Worm (Caenorhabditis elegans) whole organism, midembryonic: ENCODE measurements around the gene Y43C5A.4.

ENCODE experiments used
- T22C8.4 ChIP-seq: fragments of 200-800 bp; sonication (Bioruptor generic); IDR thresholded peaks from 2 replicates; pipeline ENCODE4 v1.3.6; 2022; ENCODE audit warnings: missing genetic modification characterization, missing compliant biosample characterization
- cog-1 ChIP-seq: sonication (generic microtip); optimal IDR thresholded peaks from 2 replicates; lab custom pipeline; 2016; ENCODE audit warnings: missing genetic modification characterization, missing compliant biosample characterization
- flt-1 ChIP-seq: fragments of 200-800 bp; sonication (Bioruptor generic); IDR thresholded peaks from 2 replicates; pipeline ENCODE4 v1.3.6; 2022; ENCODE audit warnings: missing genetic modification characterization, missing compliant biosample characterization
- klf-2 ChIP-seq: fragments of 200-800 bp; sonication (Bioruptor generic); conservative IDR thresholded peaks from 2 replicates; pipeline ENCODE4 v1.3.6; 2022; ENCODE audit warnings: missing genetic modification reagents, missing genetic modification characterization, missing compliant biosample characterization
- med-1 ChIP-seq: sonication (generic microtip); optimal IDR thresholded peaks from 2 replicates; lab custom pipeline; 2017; ENCODE audit warnings: missing genetic modification characterization, mild to moderate bottlenecking, missing compliant biosample characterization, antibody characterized with exemption, missing genetic modification reagents; ENCODE audit not compliant: insufficient read depth
- ref-1 ChIP-seq: fragments of 200-800 bp; sonication (Bioruptor generic); conservative IDR thresholded peaks from 2 replicates; pipeline ENCODE4 v1.3.6; 2022; ENCODE audit warnings: missing genetic modification reagents, missing genetic modification characterization, missing compliant biosample characterization
- tab-1 ChIP-seq: fragments of 200-800 bp; sonication (Bioruptor generic); IDR thresholded peaks from 2 replicates; pipeline ENCODE4 v1.3.6; 2022; ENCODE audit warnings: missing genetic modification characterization, missing compliant biosample characterization
- ztf-23 ChIP-seq: fragments of 200-800 bp; sonication (Bioruptor generic); IDR thresholded peaks from 2 replicates; pipeline ENCODE4 v1.3.6; 2022; ENCODE audit warnings: missing genetic modification reagents, missing genetic modification characterization, missing compliant biosample characterization
- ztf-29 ChIP-seq: fragments of 200-800 bp; sonication (Bioruptor generic); IDR thresholded peaks from 2 replicates; pipeline ENCODE4 v1.3.6; 2022; ENCODE audit warnings: missing genetic modification reagents, missing genetic modification characterization, missing compliant biosample characterization

The Y43C5A.4 gene

ce11 chrIV:10277716-10278115 lies at the start of gene Y43C5A.4:
TSS of gene Y43C5A.4 (plus strand) at chrIV:10278016.
- TF ChIP-seq tab-1 (GFP tag; lab: Robert Waterston, UW) (no peak), flt-1 (no peak), ztf-29 (no peak), klf-2 (GFP tag; lab: Robert Waterston, UW) (no peak), ref-1 (GFP tag; lab: Robert Waterston, UW) (no peak), cog-1 (tag; lab: Kevin White, UChicago) (no peak), med-1 (GFP tag; lab: Kevin White, UChicago) (no peak), T22C8.4 (no peak), ztf-23 (no peak)

ce11 chrIV:10230971-10231370 lies 46.8 kb upstream of the Y43C5A.4 start, which contains the start of gene F01G10.5:
TSS of gene F01G10.5 (minus strand) at chrIV:10231071.
- no peak for TF ChIP-seq ref-1 (GFP tag; lab: Robert Waterston, UW)
- no peak for TF ChIP-seq klf-2 (GFP tag; lab: Robert Waterston, UW)
- TF ChIP-seq flt-1: no peak
- no peak for TF ChIP-seq tab-1 (GFP tag; lab: Robert Waterston, UW)
- TF ChIP-seq ztf-29: no peak
- no peak for TF ChIP-seq ztf-23
- TF ChIP-seq cog-1 (tag; lab: Kevin White, UChicago): no peak
- no peak for TF ChIP-seq med-1 (GFP tag; lab: Kevin White, UChicago)

- TF ChIP-seq T22C8.4 (no peak), ztf-23 (no peak), klf-2 (GFP tag; lab: Robert Waterston, UW) (no peak), ref-1 (GFP tag; lab: Robert Waterston, UW) (no peak), cog-1 (tag; lab: Kevin White, UChicago) (no peak)
Observed at ce11 chrIV:10232456-10232855, 45.4 kb upstream of the Y43C5A.4 start, which contains the start of gene F01G10.4. TSS of gene F01G10.4 (minus strand) at chrIV:10232556.

ce11 chrIV:10235279-10235829 lies 42.5 kb upstream of the Y43C5A.4 start, which contains the start of gene ech-9:
TSS of gene ech-9 (minus strand) at chrIV:10235329.
- TF ChIP-seq tab-1 (GFP tag; lab: Robert Waterston, UW) (no peak), klf-2 (GFP tag; lab: Robert Waterston, UW) (no peak), ztf-29 (no peak), ztf-23 (no peak), flt-1 (no peak)

ce11 chrIV:10236106-10236505 lies 41.7 kb upstream of the Y43C5A.4 start:
- TF ChIP-seq flt-1 (no peak), T22C8.4 (no peak), tab-1 (GFP tag; lab: Robert Waterston, UW) (no peak), ref-1 (GFP tag; lab: Robert Waterston, UW) (no peak), ztf-23 (no peak), cog-1 (tag; lab: Kevin White, UChicago) (no peak), ztf-29 (no peak), med-1 (GFP tag; lab: Kevin White, UChicago) (no peak), klf-2 (GFP tag; lab: Robert Waterston, UW) (no peak)

- no peak for TF ChIP-seq klf-2 (GFP tag; lab: Robert Waterston, UW)
- TF ChIP-seq ztf-29: no peak
- TF ChIP-seq ref-1 (GFP tag; lab: Robert Waterston, UW): no peak
- no peak for TF ChIP-seq ztf-23
- no peak for TF ChIP-seq med-1 (GFP tag; lab: Kevin White, UChicago)
- no peak for TF ChIP-seq cog-1 (tag; lab: Kevin White, UChicago)
- TF ChIP-seq flt-1: no peak
- no peak for TF ChIP-seq T22C8.4
- no peak for TF ChIP-seq tab-1 (GFP tag; lab: Robert Waterston, UW)
Observed at ce11 chrIV:10239045-10239444, 38.8 kb upstream of the Y43C5A.4 start, which contains the start of gene ech-8. TSS of gene ech-8 (minus strand) at chrIV:10239176.

- TF ChIP-seq tab-1 (GFP tag; lab: Robert Waterston, UW): no peak
- no peak for TF ChIP-seq T22C8.4
- no peak for TF ChIP-seq flt-1
- TF ChIP-seq klf-2 (GFP tag; lab: Robert Waterston, UW): no peak
- TF ChIP-seq ref-1 (GFP tag; lab: Robert Waterston, UW): no peak
- no peak for TF ChIP-seq cog-1 (tag; lab: Kevin White, UChicago)
- no peak for TF ChIP-seq ztf-29
- TF ChIP-seq ztf-23: no peak
- no peak for TF ChIP-seq med-1 (GFP tag; lab: Kevin White, UChicago)
Observed at ce11 chrIV:10241659-10242058, 36.2 kb upstream of the Y43C5A.4 start, which contains the start of gene lipl-7. TSS of gene lipl-7 (minus strand) at chrIV:10241823.

ce11 chrIV:10242458-10243123 lies 35.2 kb upstream of the Y43C5A.4 start:
- TF ChIP-seq tab-1 (GFP tag; lab: Robert Waterston, UW): no peak
- no peak for TF ChIP-seq ref-1 (GFP tag; lab: Robert Waterston, UW)
- TF ChIP-seq ztf-29: no peak
- TF ChIP-seq cog-1 (tag; lab: Kevin White, UChicago): no peak
- TF ChIP-seq klf-2 (GFP tag; lab: Robert Waterston, UW): no peak
- TF ChIP-seq med-1 (GFP tag; lab: Kevin White, UChicago): no peak
- no peak for TF ChIP-seq ztf-23
- TF ChIP-seq T22C8.4: no peak
- no peak for TF ChIP-seq flt-1

- TF ChIP-seq flt-1 (no peak), klf-2 (GFP tag; lab: Robert Waterston, UW) (no peak), cog-1 (tag; lab: Kevin White, UChicago) (no peak), ztf-29 (no peak), T22C8.4 (no peak), med-1 (GFP tag; lab: Kevin White, UChicago) (no peak)
Observed at ce11 chrIV:10243276-10243675, 34.5 kb upstream of the Y43C5A.4 start, which contains the start of gene tkt-1. TSS of gene tkt-1 (plus strand) at chrIV:10243612.
